Worm (Caenorhabditis elegans): ENCODE data around the gene F18F11.4.

F18F11.4 gene

ce11 chrIV:291851-292367, 38.7 kb upstream of the F18F11.4 start:
- TF ChIP-seq pha-4 (tag; optimal IDR thresholded peaks at IDR 0.05) (peak; percentile 72), ceh-28 (tag; optimal IDR thresholded peaks at IDR 0.05) (peak; percentile 8), mml-1 (tag; optimal IDR thresholded peaks at IDR 0.05) (no peak), ama-1 (optimal IDR thresholded peaks at IDR 0.05) (peak; percentile 44), jun-1 (tag; optimal IDR thresholded peaks at IDR 0.05) (peak; percentile 66), lsy-12 (tag; optimal IDR thresholded peaks at IDR 0.05) (peak; percentile 37), tbx-2 (tag; optimal IDR thresholded peaks at IDR 0.05) (no peak), lin-15B (tag; optimal IDR thresholded peaks at IDR 0.05) (no peak), pqm-1 (tag; optimal IDR thresholded peaks at IDR 0.05) (peak; percentile 99), elt-2 (tag; optimal IDR thresholded peaks at IDR 0.05) (peak; percentile 96), fkh-2 (tag; optimal IDR thresholded peaks at IDR 0.05) (no peak)

- no peak for TF ChIP-seq skn-1 (tag; optimal IDR thresholded peaks at IDR 0.05)
- no peak for TF ChIP-seq lsy-12 (tag; optimal IDR thresholded peaks at IDR 0.05)
- TF ChIP-seq egl-5 (tag; optimal IDR thresholded peaks at IDR 0.05): no peak
- no peak for TF ChIP-seq lin-39 (tag; optimal IDR thresholded peaks at IDR 0.05)
- TF ChIP-seq lin-15B (tag; optimal IDR thresholded peaks at IDR 0.05): no peak
- no peak for TF ChIP-seq nhr-23 (tag; optimal IDR thresholded peaks at IDR 0.05)
- TF ChIP-seq ama-1 (optimal IDR thresholded peaks at IDR 0.05): no peak
- peak; percentile 4 for TF ChIP-seq jun-1 (tag; optimal IDR thresholded peaks at IDR 0.05)
- no peak for TF ChIP-seq hmg-11 (tag; optimal IDR thresholded peaks at IDR 0.05)
- no peak for TF ChIP-seq tbx-2 (tag; optimal IDR thresholded peaks at IDR 0.05)
- peak; percentile 15 for TF ChIP-seq pqm-1 (tag; optimal IDR thresholded peaks at IDR 0.05)
- no peak for TF ChIP-seq unc-62 (GFP tag; optimal IDR thresholded peaks at IDR 0.05)
Observed at ce11 chrIV:293163-293755, 37.4 kb upstream of the F18F11.4 start.

DNA sequence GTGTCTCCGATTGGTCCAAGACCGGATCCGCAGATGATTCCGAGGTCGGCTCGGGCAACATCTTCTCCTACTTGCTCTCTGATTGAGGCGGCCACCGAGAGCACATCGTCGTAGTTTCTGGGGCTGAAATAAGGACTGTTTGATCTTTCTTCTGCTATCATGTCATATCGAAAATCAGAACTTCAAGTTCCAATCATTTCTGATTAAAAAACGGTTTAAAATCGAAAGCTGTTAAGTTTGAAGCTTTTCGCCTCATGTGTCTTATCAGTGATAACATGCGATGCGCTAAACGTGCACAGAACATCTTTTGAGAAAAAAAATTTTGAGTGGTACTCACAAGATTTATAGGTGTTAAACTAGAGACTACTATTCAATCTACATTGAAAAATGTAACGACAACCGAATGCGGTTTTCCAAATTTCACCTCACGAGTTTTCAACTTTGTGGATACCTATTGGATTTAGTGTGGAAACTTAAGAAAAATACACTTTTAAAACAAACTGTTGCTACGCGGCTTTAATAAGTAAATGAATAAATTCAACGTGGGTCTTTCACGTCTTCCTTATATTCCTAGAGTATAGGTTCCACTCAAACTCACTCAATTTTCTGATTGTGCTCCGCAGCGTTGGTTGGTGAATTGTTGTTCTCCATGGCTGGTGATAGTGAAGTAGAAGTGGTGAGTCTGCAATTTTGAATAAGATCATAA, 36.5 kb upstream of the F18F11.4 start:
- TF ChIP-seq pqm-1 (tag; optimal IDR thresholded peaks at IDR 0.05) (peak; percentile 8), elt-2 (tag; optimal IDR thresholded peaks at IDR 0.05) (peak; percentile 54), lsy-12 (tag; optimal IDR thresholded peaks at IDR 0.05) (no peak)

- TF ChIP-seq ama-1 (optimal IDR thresholded peaks at IDR 0.05): peak; percentile 27
- no peak for TF ChIP-seq zag-1 (tag; optimal IDR thresholded peaks at IDR 0.05)
- TF ChIP-seq pha-4 (tag; optimal IDR thresholded peaks at IDR 0.05): peak; percentile 15
- peak; percentile 8 for TF ChIP-seq nhr-43 (tag; optimal IDR thresholded peaks at IDR 0.05; ENCODE audit: poor library complexity, severe bottlenecking)
- peak; percentile 13 for TF ChIP-seq nfya-1 (tag; optimal IDR thresholded peaks at IDR 0.05; ENCODE audit: insufficient read depth)
- peak; percentile 38 for TF ChIP-seq jun-1 (tag; optimal IDR thresholded peaks at IDR 0.05)
- TF ChIP-seq nhr-25 (tag; optimal IDR thresholded peaks at IDR 0.05): no peak
Observed at ce11 chrIV:294737-295136, 35.9 kb upstream of the F18F11.4 start.

- TF ChIP-seq lin-39 (tag; optimal IDR thresholded peaks at IDR 0.05) (no peak), skn-1 (tag; optimal IDR thresholded peaks at IDR 0.05) (peak; percentile 40), unc-62 (GFP tag; optimal IDR thresholded peaks at IDR 0.05) (no peak), daf-12 (tag; optimal IDR thresholded peaks at IDR 0.05) (no peak), lin-15B (tag; optimal IDR thresholded peaks at IDR 0.05) (no peak), nhr-25 (tag; optimal IDR thresholded peaks at IDR 0.05) (no peak), ztf-11 (tag; optimal IDR thresholded peaks at IDR 0.05) (no peak), zag-1 (tag; optimal IDR thresholded peaks at IDR 0.05) (no peak), elt-3 (tag; optimal IDR thresholded peaks at IDR 0.05) (no peak), nhr-28 (tag; optimal IDR thresholded peaks at IDR 0.05) (no peak), eor-1 (tag; optimal IDR thresholded peaks at IDR 0.05) (no peak), nhr-43 (tag; optimal IDR thresholded peaks at IDR 0.05; ENCODE audit: poor library complexity, severe bottlenecking) (no peak), fkh-2 (tag; optimal IDR thresholded peaks at IDR 0.05) (no peak), egl-27 (tag; optimal IDR thresholded peaks at IDR 0.05) (no peak), pqm-1 (tag; optimal IDR thresholded peaks at IDR 0.05) (peak; percentile 79), elt-2 (tag; optimal IDR thresholded peaks at IDR 0.05) (peak; percentile 96), pha-4 (tag; optimal IDR thresholded peaks at IDR 0.05) (peak; percentile 59), snpc-4 (tag; optimal IDR thresholded peaks at IDR 0.05) (no peak), nfya-1 (tag; optimal IDR thresholded peaks at IDR 0.05; ENCODE audit: insufficient read depth) (no peak), unc-39 (tag; optimal IDR thresholded peaks at IDR 0.05) (no peak), ZK546.5 (tag; optimal IDR thresholded peaks at IDR 0.05) (no peak), nhr-23 (tag; optimal IDR thresholded peaks at IDR 0.05) (no peak), jun-1 (tag; optimal IDR thresholded peaks at IDR 0.05) (peak; percentile 70)
Observed at ce11 chrIV:295734-296201, 34.9 kb upstream of the F18F11.4 start.

Measured in whole organism, L3 larva.